Worm (Caenorhabditis elegans): ENCODE measurements around the gene ZC190.7.

ZC190.7 gene

ce11 chrV:8658577-8659362 lies 27.9 kb downstream of the ZC190.7 start:
- TF ChIP-seq W03F9.2 (tag; optimal IDR thresholded peaks at IDR 0.05) = no peak
- no peak for TF ChIP-seq him-1 (tag; optimal IDR thresholded peaks at IDR 0.05)
- no peak for TF ChIP-seq dao-5 (tag; optimal IDR thresholded peaks at IDR 0.05)

ce11 chrV:8657911-8658310 lies 28.8 kb downstream of the ZC190.7 start:
- no peak for TF ChIP-seq dao-5 (tag; optimal IDR thresholded peaks at IDR 0.05)
- no peak for TF ChIP-seq W03F9.2 (tag; optimal IDR thresholded peaks at IDR 0.05)
- TF ChIP-seq him-1 (tag; optimal IDR thresholded peaks at IDR 0.05) = no peak

- no peak for TF ChIP-seq him-1 (tag; optimal IDR thresholded peaks at IDR 0.05)
- TF ChIP-seq W03F9.2 (tag; optimal IDR thresholded peaks at IDR 0.05) = no peak
- no peak for TF ChIP-seq dao-5 (tag; optimal IDR thresholded peaks at IDR 0.05)
Measured at ce11 chrV:8654460-8655419, 31.9 kb downstream of the ZC190.7 start.

ce11 chrV:8653080-8653821 lies 33.4 kb downstream of the ZC190.7 start:
- TF ChIP-seq dao-5 (tag; optimal IDR thresholded peaks at IDR 0.05) = no peak
- no peak for TF ChIP-seq W03F9.2 (tag; optimal IDR thresholded peaks at IDR 0.05)
- TF ChIP-seq him-1 (tag; optimal IDR thresholded peaks at IDR 0.05) = no peak

- TF ChIP-seq him-1 (tag; optimal IDR thresholded peaks at IDR 0.05) = no peak
- no peak for TF ChIP-seq dao-5 (tag; optimal IDR thresholded peaks at IDR 0.05)
- TF ChIP-seq W03F9.2 (tag; optimal IDR thresholded peaks at IDR 0.05) = no peak
Measured at ce11 chrV:8652177-8652576, 34.5 kb downstream of the ZC190.7 start.

ce11 chrV:8651007-8651711 lies 35.5 kb downstream of the ZC190.7 start:
- TF ChIP-seq dao-5 (tag; optimal IDR thresholded peaks at IDR 0.05) (no peak), W03F9.2 (tag; optimal IDR thresholded peaks at IDR 0.05) (peak; percentile 36)

- TF ChIP-seq him-1 (tag; optimal IDR thresholded peaks at IDR 0.05) (no peak), dao-5 (tag; optimal IDR thresholded peaks at IDR 0.05) (no peak), W03F9.2 (tag; optimal IDR thresholded peaks at IDR 0.05) (no peak)
Measured at ce11 chrV:8650365-8650764, 36.3 kb downstream of the ZC190.7 start.

- TF ChIP-seq dao-5 (tag; optimal IDR thresholded peaks at IDR 0.05) (no peak), him-1 (tag; optimal IDR thresholded peaks at IDR 0.05) (no peak)
Measured at ce11 chrV:8648251-8648650, 38.4 kb downstream of the ZC190.7 start.

- no peak for TF ChIP-seq him-1 (tag; optimal IDR thresholded peaks at IDR 0.05)
- TF ChIP-seq W03F9.2 (tag; optimal IDR thresholded peaks at IDR 0.05) = no peak
- no peak for TF ChIP-seq dao-5 (tag; optimal IDR thresholded peaks at IDR 0.05)
Measured at ce11 chrV:8643093-8643492, 43.6 kb downstream of the ZC190.7 start, which contains the start of gene asp-13. TSS of gene asp-13 (minus strand) at chrV:8643193.

- TF ChIP-seq dao-5 (tag; optimal IDR thresholded peaks at IDR 0.05) (no peak), him-1 (tag; optimal IDR thresholded peaks at IDR 0.05) (no peak), W03F9.2 (tag; optimal IDR thresholded peaks at IDR 0.05) (no peak)
Measured at ce11 chrV:8641266-8641665, 45.4 kb downstream of the ZC190.7 start, which contains the start of gene F28A12.3. TSS of gene F28A12.3 (minus strand) at chrV:8641366.

- TF ChIP-seq him-1 (tag; optimal IDR thresholded peaks at IDR 0.05) = no peak
- no peak for TF ChIP-seq W03F9.2 (tag; optimal IDR thresholded peaks at IDR 0.05)
- no peak for TF ChIP-seq dao-5 (tag; optimal IDR thresholded peaks at IDR 0.05)
Measured at ce11 chrV:8637666-8638271, 48.9 kb downstream of the ZC190.7 start, which contains the start of the genes F28A12.10 and acd-4. TSS of gene F28A12.10 (minus strand) at chrV:8637766. TSS of gene acd-4 (plus strand) at chrV:8638221.

ce11 chrV:8636907-8637306 lies 49.8 kb downstream of the ZC190.7 start, which contains the start of gene grl-12:
TSS of gene grl-12 (minus strand) at chrV:8637007.
- TF ChIP-seq dao-5 (tag; optimal IDR thresholded peaks at IDR 0.05) (no peak), him-1 (tag; optimal IDR thresholded peaks at IDR 0.05) (no peak), W03F9.2 (tag; optimal IDR thresholded peaks at IDR 0.05) (no peak)

Data from whole organism, L4/young adult.